Worm (Caenorhabditis elegans) whole organism, young adult: ENCODE results near the gene nhr-133.

Experiments used
- B0019.2 ChIP-seq: fragments of 200-800 bp; sonication (Bioruptor generic); conservative IDR thresholded peaks from 2 replicates; pipeline ENCODE4 v1.3.6; 2022; ENCODE audit warnings: missing genetic modification reagents, missing genetic modification characterization, missing compliant biosample characterization
- F57A8.1 ChIP-seq: fragments of 200-800 bp; sonication (Bioruptor generic); optimal IDR thresholded peaks from 2 replicates; lab custom pipeline; 2018; ENCODE audit warnings: mild to moderate bottlenecking, missing genetic modification characterization, moderate library complexity, missing compliant biosample characterization
- K11D2.4 ChIP-seq: fragments of 200-800 bp; sonication (Bioruptor generic); IDR thresholded peaks from 2 replicates; pipeline ENCODE4 v1.3.6; 2022; ENCODE audit warnings: missing genetic modification reagents, missing genetic modification characterization, missing compliant biosample characterization
- T26A5.8 ChIP-seq: sonication (generic microtip); optimal IDR thresholded peaks from 2 replicates; lab custom pipeline; 2016; ENCODE audit warnings: missing genetic modification characterization, missing compliant biosample characterization
- bed-2 ChIP-seq: fragments of 200-800 bp; sonication (Bioruptor generic); IDR thresholded peaks from 2 replicates; pipeline ENCODE4 v1.3.6; 2022; ENCODE audit warnings: missing genetic modification reagents, missing genetic modification characterization, missing compliant biosample characterization
- unc-62 ChIP-seq: fragments of 150-350 bp; optimal IDR thresholded peaks from 2 replicates; lab custom pipeline; 2014; ENCODE audit warnings: missing biosample characterization, missing genetic modification reagents, missing genetic modification characterization

DNA sequence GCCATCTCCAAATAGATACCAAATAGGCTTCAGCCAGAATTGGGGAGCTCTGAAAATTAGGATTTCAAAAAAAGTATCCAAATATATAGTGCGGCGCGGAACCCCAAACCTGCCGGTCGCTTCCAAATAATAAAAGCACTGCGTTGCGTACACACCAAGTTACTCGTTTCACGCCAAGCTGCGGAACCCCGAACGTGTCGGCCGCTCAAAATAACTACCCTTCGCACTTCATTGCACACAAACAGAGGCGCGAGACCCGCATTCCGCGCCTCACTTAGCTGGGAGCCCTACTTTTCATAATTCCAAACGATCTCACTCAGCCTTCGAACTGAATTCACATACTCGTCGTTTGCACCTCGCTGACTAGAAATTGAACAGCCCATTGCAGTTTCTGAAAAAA is 12.3 kb downstream of the nhr-133 start:
- TF ChIP-seq unc-62 (no peak), B0019.2 (GFP tag; lab: Robert Waterston, UW) (no peak), K11D2.4 (no peak), bed-2 (GFP tag; lab: Robert Waterston, UW) (no peak), T26A5.8 (no peak), F57A8.1 (GFP tag; lab: Kevin White, UChicago) (no peak)
